Worm (Caenorhabditis elegans) whole organism, L1 larva: ENCODE data around the gene mpk-1.
A peak's percentile ranks its signal among the peaks of the same experiment; 100 is the strongest.

ENCODE experiments used
- C04F5.9 ChIP-seq: sonication (generic microtip); optimal IDR thresholded peaks from 2 replicates; lab custom pipeline; 2016; ENCODE audit warnings: missing genetic modification characterization, missing compliant biosample characterization
- C16A3.4 ChIP-seq: fragments of 150-350 bp; optimal IDR thresholded peaks from 2 replicates; lab custom pipeline; 2014; ENCODE audit warnings: missing biosample characterization, missing genetic modification characterization
- Y116A8C.19 ChIP-seq: sonication (generic microtip); optimal IDR thresholded peaks from 2 replicates; lab custom pipeline; 2016; ENCODE audit warnings: missing compliant biosample characterization, missing genetic modification characterization, borderline replicate concordance
- aly-2 ChIP-seq: fragments of 150-350 bp; optimal IDR thresholded peaks from 2 replicates; lab custom pipeline; 2014; ENCODE audit warnings: missing biosample characterization, missing genetic modification characterization
- ama-1 ChIP-seq: fragments of 150-350 bp; optimal IDR thresholded peaks from 2 replicates; lab custom pipeline; 2014
- blmp-1 ChIP-seq: fragments of 150-350 bp; optimal IDR thresholded peaks from 2 replicates; lab custom pipeline; 2014; ENCODE audit warnings: missing biosample characterization, missing genetic modification characterization
- ceh-8 ChIP-seq: fragments of 200-800 bp; sonication (Bioruptor generic); optimal IDR thresholded peaks from 2 replicates; lab custom pipeline; 2018; ENCODE audit warnings: mild to moderate bottlenecking, missing genetic modification characterization, moderate library complexity, missing compliant biosample characterization
- ceh-90 ChIP-seq: sonication (generic microtip); optimal IDR thresholded peaks from 2 replicates; lab custom pipeline; 2016; ENCODE audit warnings: missing genetic modification characterization, missing compliant biosample characterization
- efl-1 ChIP-seq, 4 experiments: fragments of 150-350 bp; optimal IDR thresholded peaks in 3 of 4; peaks in 1 of 4; 1 replicate in 1 of 4; 2 replicates in 3 of 4; lab custom pipeline; 2014; ENCODE audit warnings: missing biosample characterization in 2 of 4, missing genetic modification characterization in 2 of 4, missing genetic modification reagents in 2 of 4
- egl-13 ChIP-seq: sonication (generic microtip); optimal IDR thresholded peaks from 2 replicates; lab custom pipeline; 2016; ENCODE audit warnings: missing genotype, missing genetic modification reagents, missing genetic modification characterization, missing compliant biosample characterization
- fkh-10 ChIP-seq: sonication (generic microtip); optimal IDR thresholded peaks from 2 replicates; lab custom pipeline; 2017; ENCODE audit warnings: missing biosample characterization, missing genetic modification reagents, missing genetic modification characterization
- fkh-8 ChIP-seq: sonication (generic microtip); optimal IDR thresholded peaks from 2 replicates; lab custom pipeline; 2016; ENCODE audit warnings: mild to moderate bottlenecking, missing genetic modification characterization, missing compliant biosample characterization
- fos-1 ChIP-seq: fragments of 150-350 bp; optimal IDR thresholded peaks from 2 replicates; lab custom pipeline; 2014; ENCODE audit warnings: missing biosample characterization, missing genetic modification characterization
- grh-1 ChIP-seq: fragments of 200-800 bp; sonication (Bioruptor generic); IDR thresholded peaks from 2 replicates; pipeline ENCODE4 v1.3.6; 2022; ENCODE audit warnings: missing genetic modification reagents, missing genetic modification characterization, missing compliant biosample characterization
- isw-1 ChIP-seq: fragments of 200-800 bp; sonication (Bioruptor generic); IDR thresholded peaks from 2 replicates; pipeline ENCODE4 v1.3.6; 2022; ENCODE audit warnings: missing genetic modification characterization, missing compliant biosample characterization
- jun-1 ChIP-seq: fragments of 150-350 bp; optimal IDR thresholded peaks from 2 replicates; lab custom pipeline; 2014; ENCODE audit warnings: missing biosample characterization, missing genetic modification reagents, missing genetic modification characterization
- lin-14 ChIP-seq: fragments of 200-800 bp; sonication (Bioruptor generic); optimal IDR thresholded peaks from 2 replicates; lab custom pipeline; 2018; ENCODE audit warnings: mild to moderate bottlenecking, missing genetic modification characterization, moderate library complexity, missing compliant biosample characterization
- lin-35 ChIP-seq, 2 experiments: fragments of 150-350 bp; optimal IDR thresholded peaks; 2 replicates each; lab custom pipeline; 2014; ENCODE audit warnings: missing biosample characterization in 2 of 2, missing genetic modification characterization in 2 of 2, missing genetic modification reagents in 2 of 2
- lin-39 ChIP-seq: fragments of 150-350 bp; optimal IDR thresholded peaks from 2 replicates; lab custom pipeline; 2014; ENCODE audit warnings: missing biosample characterization, missing genetic modification reagents, missing genetic modification characterization
- lir-3 ChIP-seq: sonication (generic microtip); optimal IDR thresholded peaks from 2 replicates; lab custom pipeline; 2016; ENCODE audit warnings: mild to moderate bottlenecking, missing genetic modification characterization, moderate library complexity, missing compliant biosample characterization; ENCODE audit not compliant: poor library complexity
- lsy-2 ChIP-seq, 2 experiments: fragments of 150-350 bp; optimal IDR thresholded peaks; 2 replicates each; lab custom pipeline; 2014; ENCODE audit warnings: missing biosample characterization in 2 of 2, missing genetic modification characterization in 2 of 2
- mdl-1 ChIP-seq, 2 experiments: fragments of 150-350 bp; optimal IDR thresholded peaks; 2 replicates each; lab custom pipeline; 2014 to 2017; ENCODE audit warnings: missing biosample characterization in 2 of 2, missing genetic modification characterization in 2 of 2, inconsistent platforms in 1 of 2
- mep-1 ChIP-seq: fragments of 150-350 bp; optimal IDR thresholded peaks from 2 replicates; lab custom pipeline; 2014; ENCODE audit warnings: missing biosample characterization, missing genetic modification characterization
- nhr-11 ChIP-seq: fragments of 150-350 bp; optimal IDR thresholded peaks from 2 replicates; lab custom pipeline; 2014; ENCODE audit warnings: missing biosample characterization, missing genetic modification characterization
- nhr-19 ChIP-seq: fragments of 200-800 bp; sonication (Bioruptor generic); conservative IDR thresholded peaks from 2 replicates; pipeline ENCODE4 v1.3.6; 2022; ENCODE audit warnings: missing genetic modification characterization, missing compliant biosample characterization
- nhr-20 ChIP-seq: sonication (generic microtip); optimal IDR thresholded peaks from 2 replicates; lab custom pipeline; 2016; ENCODE audit warnings: mild to moderate bottlenecking, missing genetic modification characterization, missing compliant biosample characterization
- nhr-237 ChIP-seq: fragments of 150-350 bp; optimal IDR thresholded peaks from 2 replicates; lab custom pipeline; 2014; ENCODE audit warnings: missing biosample characterization, missing genetic modification characterization
- nhr-28 ChIP-seq: fragments of 150-350 bp; optimal IDR thresholded peaks from 2 replicates; lab custom pipeline; 2014; ENCODE audit warnings: missing biosample characterization, missing genetic modification characterization
- nhr-47 ChIP-seq: sonication (generic microtip); optimal IDR thresholded peaks from 2 replicates; lab custom pipeline; 2016; ENCODE audit warnings: mild to moderate bottlenecking, missing genetic modification characterization, moderate library complexity, missing compliant biosample characterization
- nhr-71 ChIP-seq: sonication (generic microtip); optimal IDR thresholded peaks from 2 replicates; lab custom pipeline; 2016; ENCODE audit warnings: mild to moderate bottlenecking, missing genetic modification characterization, moderate library complexity, missing compliant biosample characterization
- nhr-90 ChIP-seq: sonication (generic microtip); optimal IDR thresholded peaks from 2 replicates; lab custom pipeline; 2016; ENCODE audit warnings: mild to moderate bottlenecking, missing genetic modification characterization, missing compliant biosample characterization; ENCODE audit not compliant: poor library complexity
- pax-3 ChIP-seq: fragments of 200-800 bp; sonication (Bioruptor generic); optimal IDR thresholded peaks from 2 replicates; lab custom pipeline; 2018; ENCODE audit warnings: mild to moderate bottlenecking, missing genetic modification characterization, moderate library complexity, missing compliant biosample characterization
- pqm-1 ChIP-seq: sonication (generic microtip); optimal IDR thresholded peaks from 3 replicates; lab custom pipeline; 2017; ENCODE audit warnings: missing biosample characterization, missing genetic modification characterization
- rnt-1 ChIP-seq: sonication (generic microtip); optimal IDR thresholded peaks from 2 replicates; lab custom pipeline; 2016; ENCODE audit warnings: mild to moderate bottlenecking, missing genetic modification characterization, moderate library complexity, missing compliant biosample characterization
- skn-1 ChIP-seq: fragments of 150-350 bp; optimal IDR thresholded peaks from 2 replicates; lab custom pipeline; 2014; ENCODE audit warnings: missing biosample characterization, missing genetic modification characterization
- snu-23 ChIP-seq: sonication (generic microtip); optimal IDR thresholded peaks from 2 replicates; lab custom pipeline; 2016; ENCODE audit warnings: missing genetic modification characterization, missing compliant biosample characterization
- sox-4 ChIP-seq: sonication (generic microtip); optimal IDR thresholded peaks from 2 replicates; lab custom pipeline; 2016; ENCODE audit warnings: missing genetic modification characterization, missing compliant biosample characterization
- sptf-1 ChIP-seq: fragments of 150-350 bp; optimal IDR thresholded peaks from 2 replicates; lab custom pipeline; 2014; ENCODE audit warnings: missing biosample characterization, missing genetic modification characterization
- unc-130 ChIP-seq: fragments of 150-350 bp; optimal IDR thresholded peaks from 2 replicates; lab custom pipeline; 2017; ENCODE audit warnings: missing biosample characterization, missing genetic modification characterization, inconsistent platforms
- vab-15 ChIP-seq: sonication (generic microtip); optimal IDR thresholded peaks from 2 replicates; lab custom pipeline; 2017; ENCODE audit warnings: missing genotype, mild to moderate bottlenecking, missing genetic modification characterization, missing compliant biosample characterization
- zag-1 ChIP-seq: fragments of 150-350 bp; optimal IDR thresholded peaks from 2 replicates; lab custom pipeline; 2014; ENCODE audit warnings: missing biosample characterization, missing genetic modification characterization
- ztf-4 ChIP-seq: fragments of 150-350 bp; optimal IDR thresholded peaks from 2 replicates; lab custom pipeline; 2014; ENCODE audit warnings: missing biosample characterization, missing genetic modification characterization

The mpk-1 gene

ce11 chrIII:4236178-4236577 lies 8.3 kb upstream of the mpk-1 start (continued):
- TF ChIP-seq jun-1 (no peak), lin-35 (GFP tag; optimal IDR thresholded peaks at IDR 0.05; lab: Kevin White, UChicago) (peak in 1 of 2 experiments; percentile 45), C16A3.4 (tag; lab: Kevin White, UChicago) (peak; percentile 31), lir-3 (tag; lab: Kevin White, UChicago) (no peak), nhr-20 (peak; percentile 84), nhr-90 (peak; percentile 19), nhr-71 (peak; percentile 63), nhr-28 (tag; lab: Kevin White, UChicago) (no peak), vab-15 (tag; lab: Kevin White, UChicago) (no peak), lin-14 (peak; percentile 61), grh-1 (GFP tag; lab: Robert Waterston, UW) (0 out of 2 replicates have a peak, but pooled peaks have one; percentile 27), lsy-2 (tag; optimal IDR thresholded peaks at IDR 0.05; lab: Kevin White, UChicago) (peak in 1 of 2 experiments; percentile 45), blmp-1 (tag; lab: Kevin White, UChicago) (peak; percentile 92), unc-130 (no peak), ztf-4 (tag; lab: Kevin White, UChicago) (no peak), mep-1 (peak; percentile 29)
- TF ChIP-seq, all 84 proteins: peak for 19

- TF ChIP-seq Y116A8C.19 (tag; lab: Kevin White, UChicago) (no peak), pqm-1 (tag; lab: Kevin White, UChicago) (no peak), snu-23 (no peak), lin-39 (tag; lab: Kevin White, UChicago) (no peak), rnt-1 (tag; lab: Kevin White, UChicago) (no peak), fos-1 (no peak), ama-1 (lab: Kevin White, UChicago) (no peak), mdl-1 (tag; optimal IDR thresholded peaks at IDR 0.05; lab: Kevin White, UChicago) (no peak), ceh-8 (GFP tag; lab: Kevin White, UChicago) (peak; percentile 67), nhr-71 (peak; percentile 14), nhr-20 (peak; percentile 93), egl-13 (tag; lab: Kevin White, UChicago) (no peak), fkh-8 (tag; lab: Kevin White, UChicago) (peak; percentile 29), nhr-11 (tag; lab: Kevin White, UChicago) (no peak), nhr-47 (tag; lab: Kevin White, UChicago) (no peak), ztf-4 (tag; lab: Kevin White, UChicago) (no peak), ceh-90 (no peak), lin-35 (GFP tag; optimal IDR thresholded peaks at IDR 0.05; lab: Kevin White, UChicago) (no peak), pax-3 (tag; lab: Kevin White, UChicago) (no peak), mep-1 (no peak), nhr-237 (tag; lab: Kevin White, UChicago) (no peak), fkh-10 (GFP tag; lab: Kevin White, UChicago) (no peak), nhr-19 (no peak), sptf-1 (tag; lab: Kevin White, UChicago) (no peak), efl-1 (optimal IDR thresholded peaks at IDR 0.05; lab: Kevin White, UChicago) (no peak), efl-1 (GFP tag; optimal IDR thresholded peaks at IDR 0.05 in 1 of 2; lab: Kevin White, UChicago) (peak; percentile 4 to 21), skn-1 (tag; lab: Kevin White, UChicago) (no peak), sox-4 (tag; lab: Kevin White, UChicago) (no peak), C04F5.9 (tag; lab: Kevin White, UChicago) (no peak), isw-1 (GFP tag; lab: Robert Waterston, UW) (no peak), aly-2 (tag; lab: Kevin White, UChicago) (no peak), zag-1 (no peak)
These were observed 6.9 kb upstream of the mpk-1 start for ce11 chrIII:4234642-4235295.
